Worm (Caenorhabditis elegans) whole organism, L2 larva: ENCODE results near the gene rpac-40.

ENCODE experiments used
- F13H6.1 ChIP-seq: sonication (generic microtip); optimal IDR thresholded peaks from 2 replicates; lab custom pipeline; 2016; ENCODE audit warnings: missing genetic modification characterization, missing compliant biosample characterization
- alr-1 ChIP-seq: fragments of 150-350 bp; optimal IDR thresholded peaks from 2 replicates; lab custom pipeline; 2014; ENCODE audit warnings: missing biosample characterization, missing genetic modification characterization
- aly-2 ChIP-seq: fragments of 150-350 bp; optimal IDR thresholded peaks from 2 replicates; lab custom pipeline; 2014; ENCODE audit warnings: missing biosample characterization, missing genetic modification characterization
- ama-1 ChIP-seq: fragments of 150-350 bp; optimal IDR thresholded peaks from 2 replicates; lab custom pipeline; 2018; ENCODE audit warnings: inconsistent platforms
- elt-3 ChIP-seq: sonication (generic microtip); optimal IDR thresholded peaks from 2 replicates; lab custom pipeline; 2017; ENCODE audit warnings: missing biosample characterization, missing genetic modification characterization
- fos-1 ChIP-seq: fragments of 150-350 bp; optimal IDR thresholded peaks from 2 replicates; lab custom pipeline; 2014; ENCODE audit warnings: missing biosample characterization, missing genetic modification characterization
- lin-13 ChIP-seq: fragments of 150-350 bp; optimal IDR thresholded peaks from 2 replicates; lab custom pipeline; 2014; ENCODE audit warnings: missing biosample characterization, missing genetic modification reagents, missing genetic modification characterization
- nhr-11 ChIP-seq: fragments of 150-350 bp; optimal IDR thresholded peaks from 2 replicates; lab custom pipeline; 2014; ENCODE audit warnings: missing biosample characterization, missing genetic modification characterization
- nhr-129 ChIP-seq: fragments of 150-350 bp; optimal IDR thresholded peaks from 2 replicates; lab custom pipeline; 2014; ENCODE audit warnings: missing biosample characterization, missing genetic modification characterization
- nhr-25 ChIP-seq: fragments of 150-350 bp; sonication (generic microtip); optimal IDR thresholded peaks from 3 replicates; lab custom pipeline; 2014; ENCODE audit warnings: missing biosample characterization, missing genetic modification characterization
- unc-39 ChIP-seq: fragments of 150-350 bp; optimal IDR thresholded peaks from 2 replicates; lab custom pipeline; 2014; ENCODE audit warnings: missing biosample characterization, missing genetic modification characterization
- unc-62 ChIP-seq: fragments of 150-350 bp; optimal IDR thresholded peaks from 2 replicates; lab custom pipeline; 2014; ENCODE audit warnings: missing biosample characterization, missing genetic modification reagents, missing genetic modification characterization

ce11 chrV:4182546-4182945 is 16.7 kb upstream of the rpac-40 start:
- no peak for TF ChIP-seq elt-3 (tag; lab: Kevin White, UChicago)
- TF ChIP-seq nhr-129 (tag; lab: Kevin White, UChicago) = no peak
- TF ChIP-seq alr-1 (tag; lab: Kevin White, UChicago) = no peak
- no peak for TF ChIP-seq aly-2 (tag; lab: Kevin White, UChicago)
- TF ChIP-seq nhr-25 (tag; lab: Kevin White, UChicago) = no peak
- TF ChIP-seq nhr-11 = no peak
- TF ChIP-seq lin-13 (GFP tag; lab: Kevin White, UChicago) = no peak
- TF ChIP-seq F13H6.1 = no peak
- no peak for TF ChIP-seq unc-62 (GFP tag; lab: Kevin White, UChicago)
- no peak for TF ChIP-seq fos-1 (tag; lab: Kevin White, UChicago)
- no peak for TF ChIP-seq unc-39 (tag; lab: Kevin White, UChicago)
- no peak for TF ChIP-seq ama-1 (lab: Kevin White, UChicago)
